Worm (Caenorhabditis elegans) whole organism, late embryonic: ENCODE results near the gene T27A8.3.

ENCODE experiments used
- F13H6.1 ChIP-seq: sonication (generic microtip); optimal IDR thresholded peaks from 2 replicates; lab custom pipeline; 2016; ENCODE audit warnings: missing genetic modification characterization, missing compliant biosample characterization
- ceh-22 ChIP-seq: sonication (generic microtip); optimal IDR thresholded peaks from 2 replicates; lab custom pipeline; 2017; ENCODE audit warnings: missing biosample characterization, missing genetic modification characterization
- fkh-10 ChIP-seq: fragments of 150-350 bp; optimal IDR thresholded peaks from 2 replicates; lab custom pipeline; 2014; ENCODE audit warnings: missing biosample characterization, missing genetic modification reagents, missing genetic modification characterization
- hlh-13 ChIP-seq: fragments of 200-800 bp; sonication (Bioruptor generic); optimal IDR thresholded peaks from 2 replicates; lab custom pipeline; 2018; ENCODE audit warnings: mild to moderate bottlenecking, missing genetic modification characterization, missing compliant biosample characterization
- nhr-11 ChIP-seq: fragments of 150-350 bp; optimal IDR thresholded peaks from 2 replicates; lab custom pipeline; 2014; ENCODE audit warnings: missing biosample characterization, missing genetic modification characterization
- odd-2 ChIP-seq: sonication (generic microtip); optimal IDR thresholded peaks from 2 replicates; lab custom pipeline; 2017; ENCODE audit warnings: antibody characterized with exemption, mild to moderate bottlenecking, missing genetic modification characterization, missing compliant biosample characterization
- ref-2 ChIP-seq: sonication (generic microtip); optimal IDR thresholded peaks from 2 replicates; lab custom pipeline; 2016; ENCODE audit warnings: missing genetic modification characterization, missing compliant biosample characterization
- sox-2 ChIP-seq: fragments of 200-800 bp; sonication (Bioruptor generic); IDR thresholded peaks from 2 replicates; pipeline ENCODE4 v1.3.6; 2022; ENCODE audit warnings: missing genetic modification reagents, missing genetic modification characterization, missing compliant biosample characterization

- TF ChIP-seq odd-2 (tag; lab: Kevin White, UChicago) (no peak), ceh-22 (tag; lab: Kevin White, UChicago) (no peak), F13H6.1 (tag; lab: Kevin White, UChicago) (no peak), fkh-10 (no peak), ref-2 (no peak), hlh-13 (no peak), sox-2 (GFP tag; lab: Robert Waterston, UW) (no peak), nhr-11 (tag; lab: Kevin White, UChicago) (no peak)
These were observed 43.4 kb downstream of the T27A8.3 start for ce11 chrX:16105863-16106262.
